Worm (Caenorhabditis elegans) whole organism, L2 larva: Measurements from ENCODE around the gene F10C5.3.

Experiments used
- ama-1 ChIP-seq: fragments of 150-350 bp; optimal IDR thresholded peaks from 2 replicates; lab custom pipeline; 2018; ENCODE audit warnings: inconsistent platforms
- elt-3 ChIP-seq: sonication (generic microtip); optimal IDR thresholded peaks from 2 replicates; lab custom pipeline; 2017; ENCODE audit warnings: missing biosample characterization, missing genetic modification characterization
- lsy-2 ChIP-seq, 2 experiments: fragments of 150-350 bp in 1 of 2; sonication (generic microtip) in 1 of 2; optimal IDR thresholded peaks; 2 replicates each; lab custom pipeline; 2014 to 2017; ENCODE audit warnings: missing biosample characterization in 2 of 2, missing genetic modification characterization in 2 of 2
- nhr-12 ChIP-seq: fragments of 150-350 bp; optimal IDR thresholded peaks from 2 replicates; lab custom pipeline; 2014; ENCODE audit warnings: missing biosample characterization, missing genetic modification characterization
- nhr-21 ChIP-seq: fragments of 150-350 bp; optimal IDR thresholded peaks from 2 replicates; lab custom pipeline; 2014; ENCODE audit warnings: missing biosample characterization, missing genetic modification characterization
- unc-39 ChIP-seq: fragments of 150-350 bp; optimal IDR thresholded peaks from 2 replicates; lab custom pipeline; 2014; ENCODE audit warnings: missing biosample characterization, missing genetic modification characterization

DNA sequence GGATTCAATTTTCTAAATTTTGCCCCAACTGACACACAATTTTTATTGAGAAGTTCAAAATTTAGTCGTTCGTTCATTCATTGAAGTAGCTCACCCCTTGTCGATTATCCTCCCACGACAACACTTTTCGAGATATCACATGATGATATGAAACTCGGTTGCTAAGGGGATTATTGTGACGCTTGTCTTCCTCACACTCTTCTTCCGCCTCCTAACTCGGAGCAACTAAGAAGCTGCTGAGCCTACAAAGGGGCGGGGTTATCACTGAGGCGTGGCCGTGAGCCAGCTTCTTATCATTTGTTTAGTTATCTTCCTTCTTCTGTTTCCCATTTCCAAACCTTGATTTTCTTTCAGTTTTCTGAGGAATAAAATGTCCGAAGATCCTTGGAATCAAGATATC lies at the start of gene F10C5.3:
- TF ChIP-seq unc-39 (tag; lab: Kevin White, UChicago) (no peak), nhr-12 (tag; lab: Kevin White, UChicago) (no peak), nhr-21 (no peak), elt-3 (tag; lab: Kevin White, UChicago) (no peak), ama-1 (lab: Kevin White, UChicago) (no peak), lsy-2 (tag; optimal IDR thresholded peaks at IDR 0.05; lab: Kevin White, UChicago) (no peak)
